Fruit fly (Drosophila melanogaster): ENCODE data around the gene CG13318.
A peak's percentile ranks its signal among the peaks of the same experiment; 100 is the strongest.

CG13318 gene

dm6 chr3R:8731597-8732263, 40.8 kb downstream of the CG13318 start, which contains the start of the genes M1BP and CG8202 (continued):
- TF ChIP-seq CG14860 (GFP tag; IDR thresholded peaks at IDR 0.05; ENCODE audit: partially characterized antibody) (no peak), dati (GFP tag; IDR thresholded peaks at IDR 0.05) (0 out of 2 replicates have a peak, but pooled peaks have one; percentile 40), CG4424 (GFP tag; optimal IDR thresholded peaks at IDR 0.05) (peak; percentile 91), BtbVII (GFP tag; optimal IDR thresholded peaks at IDR 0.05) (peak; percentile 91), CG2129 (GFP tag; IDR thresholded peaks at IDR 0.05; ENCODE audit: partially characterized antibody) (no peak), Hand (GFP tag; optimal IDR thresholded peaks at IDR 0.05) (peak; percentile 84), CG10209 (GFP tag; optimal IDR thresholded peaks at IDR 0.05) (peak; percentile 90), D (optimal IDR thresholded peaks at IDR 0.05) (no peak), D (GFP tag; optimal IDR thresholded peaks at IDR 0.05) (peak; percentile 90), pzg (GFP tag; optimal IDR thresholded peaks at IDR 0.05) (peak; percentile 26), crp (GFP tag; optimal IDR thresholded peaks at IDR 0.05) (peak in 1 of 2 experiments; percentile 73), exex (tag; optimal IDR thresholded peaks at IDR 0.05) (peak; percentile 66), dmrt11E (tag; optimal IDR thresholded peaks at IDR 0.05) (peak; percentile 92), pan (optimal IDR thresholded peaks at IDR 0.05) (no peak), pan (GFP tag; optimal IDR thresholded peaks at IDR 0.05 in 1 of 2, IDR thresholded peaks at IDR 0.05 in 1 of 2) (peak in 1 of 2 experiments; percentile 69), CG2875 (GFP tag; optimal IDR thresholded peaks at IDR 0.05) (peak; percentile 76), HLHmδ (GFP tag; optimal IDR thresholded peaks at IDR 0.05) (no peak), Lpt (GFP tag; optimal IDR thresholded peaks at IDR 0.05) (no peak), mirr (GFP tag; optimal IDR thresholded peaks at IDR 0.05) (peak; percentile 56), CG4617 (GFP tag; optimal IDR thresholded peaks at IDR 0.05; ENCODE audit: borderline replicate concordance) (peak; percentile 54), CG15514 (GFP tag; optimal IDR thresholded peaks at IDR 0.05) (peak; percentile 56), Xrp1 (GFP tag; IDR thresholded peaks at IDR 0.05) (peak; percentile 84), MBD-R2 (GFP tag; IDR thresholded peaks at IDR 0.05) (peak; percentile 74), amos (GFP tag; IDR thresholded peaks at IDR 0.05; ENCODE audit: partially characterized antibody) (no peak), ATbp (GFP tag; optimal IDR thresholded peaks at IDR 0.05) (peak; percentile 67), dan (GFP tag; IDR thresholded peaks at IDR 0.05) (no peak), CG6813 (GFP tag; optimal IDR thresholded peaks at IDR 0.05) (peak; percentile 81), ab (GFP tag; optimal IDR thresholded peaks at IDR 0.05) (peak; percentile 50), CG18599 (GFP tag; optimal IDR thresholded peaks at IDR 0.05) (peak; percentile 91), Vsx1 (GFP tag; optimal IDR thresholded peaks at IDR 0.05) (no peak), ERR (GFP tag; optimal IDR thresholded peaks at IDR 0.05) (no peak), grau (tag; optimal IDR thresholded peaks at IDR 0.05) (peak; percentile 94), Rfx (GFP tag; IDR thresholded peaks at IDR 0.05) (peak; percentile 80), Atf-2 (GFP tag; optimal IDR thresholded peaks at IDR 0.05) (no peak), abd-A (tag; optimal IDR thresholded peaks at IDR 0.05) (no peak), Fer3 (tag; optimal IDR thresholded peaks at IDR 0.05) (peak; percentile 75), ken (GFP tag; IDR thresholded peaks at IDR 0.05) (peak; percentile 78; the same call in 2 of the 3 replicates), zfh2 (GFP tag; optimal IDR thresholded peaks at IDR 0.05) (peak; percentile 53), cwo (GFP tag; optimal IDR thresholded peaks at IDR 0.05) (peak; percentile 87), kay (GFP tag; optimal IDR thresholded peaks at IDR 0.05) (peak; percentile 49), Awh (GFP tag; IDR thresholded peaks at IDR 0.05) (peak; percentile 43; the same call in 1 of the 2 replicates), NK7.1 (GFP tag; optimal IDR thresholded peaks at IDR 0.05) (no peak), CG9609 (GFP tag; optimal IDR thresholded peaks at IDR 0.05) (peak; percentile 38), Sox102F (GFP tag; optimal IDR thresholded peaks at IDR 0.05) (peak; percentile 91), CG13424 (tag; optimal IDR thresholded peaks at IDR 0.05) (peak; percentile 96), Meics (GFP tag; optimal IDR thresholded peaks at IDR 0.05) (peak; percentile 94), hb (GFP tag; IDR thresholded peaks at IDR 0.05; ENCODE audit: partially characterized antibody) (no peak), tin (GFP tag; optimal IDR thresholded peaks at IDR 0.05) (peak; percentile 88)

Measured in whole organism, embryonic.